Fruit fly (Drosophila melanogaster): ENCODE results near the gene Mic26-27.

- no peak for TF ChIP-seq h (optimal IDR thresholded peaks at IDR 0.05)
- no peak for TF ChIP-seq Myc (optimal IDR thresholded peaks at IDR 0.05)
- no peak for TF ChIP-seq psq (optimal IDR thresholded peaks at IDR 0.05)
- no peak for TF ChIP-seq ttk (optimal IDR thresholded peaks at IDR 0.05)
- TF ChIP-seq insv (optimal IDR thresholded peaks at IDR 0.05): no peak
Measured at dm6 chr3R:16151239-16151860, 4.7 kb upstream of the Mic26-27 start, which contains the start of gene Fer2.

Measured in Kc167 (cell line).